Worm (Caenorhabditis elegans) whole organism, L3 larva: Measurements from ENCODE around the gene B0272.3.

ENCODE experiments used
- ama-1 ChIP-seq: fragments of 150-350 bp; optimal IDR thresholded peaks from 2 replicates; lab custom pipeline; 2018
- ceh-16 ChIP-seq: sonication (generic microtip); optimal IDR thresholded peaks from 2 replicates; lab custom pipeline; 2017; ENCODE audit warnings: missing biosample characterization, missing genetic modification characterization
- ceh-28 ChIP-seq: fragments of 150-350 bp; optimal IDR thresholded peaks from 2 replicates; lab custom pipeline; 2014; ENCODE audit warnings: missing biosample characterization, missing genetic modification reagents, missing genetic modification characterization
- ceh-82 ChIP-seq: fragments of 150-350 bp; optimal IDR thresholded peaks from 2 replicates; lab custom pipeline; 2014; ENCODE audit warnings: missing biosample characterization, missing genetic modification characterization
- ceh-9 ChIP-seq: sonication (generic microtip); optimal IDR thresholded peaks from 2 replicates; lab custom pipeline; 2018; ENCODE audit warnings: missing biosample characterization, missing genetic modification characterization
- egl-27 ChIP-seq: sonication (generic microtip); optimal IDR thresholded peaks from 4 replicates; lab custom pipeline; 2017; ENCODE audit warnings: missing biosample characterization, missing genetic modification reagents, missing genetic modification characterization
- egl-5 ChIP-seq: fragments of 150-350 bp; optimal IDR thresholded peaks from 2 replicates; lab custom pipeline; 2017; ENCODE audit warnings: missing biosample characterization, missing genetic modification reagents, missing genetic modification characterization, inconsistent platforms
- elt-1 ChIP-seq: fragments of 150-350 bp; optimal IDR thresholded peaks from 2 replicates; lab custom pipeline; 2014; ENCODE audit warnings: missing biosample characterization, missing genetic modification characterization
- elt-3 ChIP-seq, 3 experiments: fragments of 150-350 bp in 1 of 3; sonication (generic microtip) in 2 of 3; optimal IDR thresholded peaks; 2 replicates in 2 of 3; 4 replicates in 1 of 3; lab custom pipeline; 2014 to 2017; ENCODE audit warnings: missing biosample characterization in 3 of 3, missing genetic modification characterization in 3 of 3
- eor-1 ChIP-seq, 2 experiments: fragments of 150-350 bp; optimal IDR thresholded peaks; 2 replicates each; lab custom pipeline; 2014 to 2018; ENCODE audit warnings: missing biosample characterization in 2 of 2, missing genetic modification characterization in 2 of 2
- fkh-10 ChIP-seq: sonication (generic microtip); optimal IDR thresholded peaks from 2 replicates; lab custom pipeline; 2017; ENCODE audit warnings: missing biosample characterization, missing genetic modification reagents, missing genetic modification characterization
- fkh-2 ChIP-seq: fragments of 150-350 bp; optimal IDR thresholded peaks from 2 replicates; lab custom pipeline; 2014; ENCODE audit warnings: missing biosample characterization, missing genetic modification reagents, missing genetic modification characterization
- fos-1 ChIP-seq: fragments of 150-350 bp; optimal IDR thresholded peaks from 2 replicates; lab custom pipeline; 2014; ENCODE audit warnings: missing biosample characterization, missing genetic modification characterization
- jun-1 ChIP-seq: fragments of 150-350 bp; optimal IDR thresholded peaks from 2 replicates; lab custom pipeline; 2014; ENCODE audit warnings: missing biosample characterization, missing genetic modification reagents, missing genetic modification characterization
- lin-15B ChIP-seq: fragments of 150-350 bp; optimal IDR thresholded peaks from 2 replicates; lab custom pipeline; 2014; ENCODE audit warnings: missing biosample characterization, missing genetic modification characterization
- lin-39 ChIP-seq: fragments of 150-350 bp; optimal IDR thresholded peaks from 2 replicates; lab custom pipeline; 2018; ENCODE audit warnings: missing biosample characterization, missing genetic modification reagents, missing genetic modification characterization
- mdl-1 ChIP-seq: fragments of 150-350 bp; optimal IDR thresholded peaks from 2 replicates; lab custom pipeline; 2014; ENCODE audit warnings: missing biosample characterization, missing genetic modification characterization
- nfya-1 ChIP-seq: sonication (generic microtip); optimal IDR thresholded peaks from 2 replicates; lab custom pipeline; 2017; ENCODE audit warnings: missing genetic modification characterization, mild to moderate bottlenecking, missing compliant biosample characterization, antibody characterized with exemption, moderate library complexity; ENCODE audit not compliant: insufficient read depth
- nhr-12 ChIP-seq: fragments of 150-350 bp; optimal IDR thresholded peaks from 2 replicates; lab custom pipeline; 2014; ENCODE audit warnings: missing biosample characterization, missing genetic modification characterization
- nhr-23 ChIP-seq: fragments of 150-350 bp; optimal IDR thresholded peaks from 2 replicates; lab custom pipeline; 2014; ENCODE audit warnings: missing biosample characterization, missing genetic modification reagents, missing genetic modification characterization
- nhr-237 ChIP-seq: fragments of 150-350 bp; optimal IDR thresholded peaks from 2 replicates; lab custom pipeline; 2014; ENCODE audit warnings: missing biosample characterization, missing genetic modification characterization
- nhr-25 ChIP-seq: sonication (generic microtip); optimal IDR thresholded peaks from 2 replicates; lab custom pipeline; 2017; ENCODE audit warnings: missing biosample characterization, missing genetic modification characterization
- nhr-28 ChIP-seq: fragments of 150-350 bp; optimal IDR thresholded peaks from 2 replicates; lab custom pipeline; 2014; ENCODE audit warnings: missing biosample characterization, missing genetic modification characterization
- nhr-43 ChIP-seq: sonication (generic microtip); optimal IDR thresholded peaks from 2 replicates; lab custom pipeline; 2016; ENCODE audit warnings: mild to moderate bottlenecking, missing genetic modification characterization, missing compliant biosample characterization; ENCODE audit not compliant: poor library complexity, severe bottlenecking
- nhr-67 ChIP-seq: fragments of 150-350 bp; optimal IDR thresholded peaks from 2 replicates; lab custom pipeline; 2014; ENCODE audit warnings: missing biosample characterization, missing genetic modification characterization
- nhr-77 ChIP-seq: fragments of 150-350 bp; optimal IDR thresholded peaks from 2 replicates; lab custom pipeline; 2014; ENCODE audit warnings: missing biosample characterization, missing genetic modification characterization
- pha-4 ChIP-seq: fragments of 150-350 bp; optimal IDR thresholded peaks from 2 replicates; lab custom pipeline; 2014; ENCODE audit warnings: missing biosample characterization, missing genetic modification reagents, missing genetic modification characterization
- pqm-1 ChIP-seq: fragments of 150-350 bp; optimal IDR thresholded peaks from 2 replicates; lab custom pipeline; 2017; ENCODE audit warnings: missing biosample characterization, missing genetic modification characterization, inconsistent platforms
- sea-2 ChIP-seq: fragments of 150-350 bp; sonication (generic microtip); optimal IDR thresholded peaks from 4 replicates; lab custom pipeline; 2014; ENCODE audit warnings: missing biosample characterization, missing genetic modification reagents, missing genetic modification characterization
- skn-1 ChIP-seq: fragments of 150-350 bp; optimal IDR thresholded peaks from 2 replicates; lab custom pipeline; 2014; ENCODE audit warnings: missing biosample characterization, missing genetic modification characterization
- snpc-4 ChIP-seq: fragments of 150-350 bp; optimal IDR thresholded peaks from 2 replicates; lab custom pipeline; 2014; ENCODE audit warnings: missing biosample characterization, missing genetic modification characterization
- tbx-2 ChIP-seq: sonication (generic microtip); optimal IDR thresholded peaks from 2 replicates; lab custom pipeline; 2016; ENCODE audit warnings: mild to moderate bottlenecking, missing genetic modification characterization, missing compliant biosample characterization
- unc-62 ChIP-seq: fragments of 150-350 bp; sonication (generic microtip); optimal IDR thresholded peaks from 4 replicates; lab custom pipeline; 2014; ENCODE audit warnings: missing biosample characterization, missing genetic modification reagents, missing genetic modification characterization
- zag-1 ChIP-seq: fragments of 150-350 bp; optimal IDR thresholded peaks from 2 replicates; lab custom pipeline; 2014; ENCODE audit warnings: missing biosample characterization, missing genetic modification characterization
- ztf-11 ChIP-seq: fragments of 150-350 bp; optimal IDR thresholded peaks from 2 replicates; lab custom pipeline; 2014; ENCODE audit warnings: missing biosample characterization, missing genetic modification characterization

The B0272.3 gene

DNA sequence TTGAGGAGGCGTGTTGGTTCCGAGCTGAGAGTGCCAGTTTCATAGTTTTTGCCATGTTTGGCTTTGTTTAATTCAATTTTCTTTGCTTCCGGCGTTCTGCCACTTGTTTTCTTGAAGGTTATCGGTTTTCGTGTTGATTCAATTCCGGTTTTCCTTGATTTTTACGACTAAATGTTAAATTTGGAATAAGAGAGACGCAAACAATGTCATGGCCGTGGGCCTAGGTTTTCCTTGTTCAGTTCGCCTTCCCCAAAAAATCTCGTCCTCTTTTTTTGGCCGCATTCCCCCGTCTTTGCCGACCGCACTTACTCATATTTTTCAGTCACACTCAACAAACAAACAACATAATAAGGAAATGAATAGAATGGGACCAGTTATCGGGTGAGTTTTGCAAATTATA, 37.5 kb upstream of the B0272.3 start, which contains the start of gene C23F12.9:
Gene C23F12.9, plus strand, starts transcription at position 301 of the 400 bp plus-strand sequence.
- TF ChIP-seq tbx-2 (tag; lab: Kevin White, UChicago) (no peak), nhr-43 (tag; lab: Kevin White, UChicago) (no peak), elt-3 (tag; optimal IDR thresholded peaks at IDR 0.05; lab: Kevin White, UChicago) (no peak), fkh-10 (GFP tag; lab: Kevin White, UChicago) (no peak), fos-1 (tag; lab: Kevin White, UChicago) (no peak), ceh-28 (tag; lab: Kevin White, UChicago) (no peak), egl-5 (tag; lab: Kevin White, UChicago) (no peak), nhr-28 (no peak), pqm-1 (tag; lab: Kevin White, UChicago) (no peak), egl-27 (no peak), nhr-12 (tag; lab: Kevin White, UChicago) (no peak), lin-39 (tag; lab: Kevin White, UChicago) (no peak), zag-1 (tag; lab: Kevin White, UChicago) (no peak), ztf-11 (tag; lab: Kevin White, UChicago) (no peak), ceh-16 (tag; lab: Kevin White, UChicago) (no peak)

DNA sequence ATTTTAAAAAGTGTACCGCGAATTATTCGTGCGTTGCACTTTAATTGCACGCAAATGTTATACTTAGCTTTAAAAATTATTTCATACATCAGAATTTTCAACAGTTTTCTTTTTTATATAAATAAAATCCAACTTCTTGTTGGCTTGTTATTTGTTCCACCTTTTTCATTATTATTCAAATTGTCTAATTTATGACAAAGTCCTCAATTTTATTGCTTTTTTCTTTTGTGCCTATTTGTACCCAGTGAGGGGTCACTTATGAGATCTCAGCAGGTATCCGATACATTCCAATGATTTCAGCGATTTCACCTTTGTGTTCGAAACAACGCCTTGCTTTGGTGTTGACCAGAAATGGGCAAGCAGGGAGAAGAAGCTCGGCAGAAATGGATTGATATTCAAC, 33.8 kb upstream of the B0272.3 start, which contains the start of gene fln-2:
Gene fln-2, plus strand, starts transcription at position 301 of the 400 bp plus-strand sequence.
- TF ChIP-seq ceh-82 (tag; lab: Kevin White, UChicago) (no peak), ama-1 (no peak), elt-3 (tag; optimal IDR thresholded peaks at IDR 0.05; lab: Kevin White, UChicago) (no peak), egl-27 (no peak), ceh-16 (tag; lab: Kevin White, UChicago) (no peak), ceh-9 (tag; lab: Kevin White, UChicago) (no peak), mdl-1 (tag; lab: Kevin White, UChicago) (no peak)

DNA sequence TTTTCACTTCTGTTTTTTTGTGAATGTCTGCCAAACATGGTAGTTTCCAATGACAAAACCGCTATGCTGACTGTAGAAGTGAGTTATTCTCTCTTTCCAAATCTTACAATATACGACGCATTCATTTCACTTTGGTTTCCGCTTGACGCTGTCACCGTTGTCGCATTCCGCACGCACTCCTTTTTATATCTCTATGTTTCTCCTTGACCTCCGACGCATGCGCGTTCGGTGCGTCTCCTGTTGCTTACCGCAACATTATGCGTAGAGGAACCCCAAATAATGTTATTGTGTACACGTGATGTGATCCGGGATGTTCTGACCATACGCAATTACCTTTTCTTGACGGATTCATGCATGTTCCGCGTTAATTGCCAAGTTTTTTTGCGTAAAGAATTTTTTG, 29.3 kb upstream of the B0272.3 start:
- no peak for TF ChIP-seq nhr-237 (tag; lab: Kevin White, UChicago)
- TF ChIP-seq nhr-23 (tag; lab: Kevin White, UChicago): peak; percentile 59
- TF ChIP-seq nhr-25: peak; percentile 79

DNA sequence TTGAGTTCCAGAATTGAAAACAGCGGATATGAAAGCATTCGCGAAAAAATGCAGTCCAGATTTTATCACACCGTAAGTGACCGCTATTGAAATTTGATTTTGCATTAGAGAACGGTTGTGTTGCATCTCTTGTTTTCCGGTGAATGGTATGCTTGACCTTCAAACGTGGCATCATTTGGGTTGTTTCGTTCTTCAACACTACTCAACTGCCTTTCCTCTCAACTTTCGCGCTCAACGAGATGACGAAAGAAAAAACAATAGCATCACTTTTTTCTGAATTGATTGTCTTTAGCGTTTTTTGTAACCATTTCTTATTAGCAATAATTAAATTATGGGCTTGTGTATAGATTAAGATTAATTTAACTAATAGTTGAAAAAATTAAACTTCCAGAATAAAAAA, 28.8 kb upstream of the B0272.3 start:
- TF ChIP-seq ztf-11 (tag; lab: Kevin White, UChicago): no peak
- no peak for TF ChIP-seq skn-1
- no peak for TF ChIP-seq ceh-28 (tag; lab: Kevin White, UChicago)
- TF ChIP-seq nhr-237 (tag; lab: Kevin White, UChicago): no peak
- no peak for TF ChIP-seq eor-1 (tag; optimal IDR thresholded peaks at IDR 0.05; lab: Kevin White, UChicago)
- no peak for TF ChIP-seq sea-2 (GFP tag; lab: Kevin White, UChicago)
- TF ChIP-seq nhr-25: peak; percentile 45
- TF ChIP-seq, all 47 proteins: peak for 1

DNA sequence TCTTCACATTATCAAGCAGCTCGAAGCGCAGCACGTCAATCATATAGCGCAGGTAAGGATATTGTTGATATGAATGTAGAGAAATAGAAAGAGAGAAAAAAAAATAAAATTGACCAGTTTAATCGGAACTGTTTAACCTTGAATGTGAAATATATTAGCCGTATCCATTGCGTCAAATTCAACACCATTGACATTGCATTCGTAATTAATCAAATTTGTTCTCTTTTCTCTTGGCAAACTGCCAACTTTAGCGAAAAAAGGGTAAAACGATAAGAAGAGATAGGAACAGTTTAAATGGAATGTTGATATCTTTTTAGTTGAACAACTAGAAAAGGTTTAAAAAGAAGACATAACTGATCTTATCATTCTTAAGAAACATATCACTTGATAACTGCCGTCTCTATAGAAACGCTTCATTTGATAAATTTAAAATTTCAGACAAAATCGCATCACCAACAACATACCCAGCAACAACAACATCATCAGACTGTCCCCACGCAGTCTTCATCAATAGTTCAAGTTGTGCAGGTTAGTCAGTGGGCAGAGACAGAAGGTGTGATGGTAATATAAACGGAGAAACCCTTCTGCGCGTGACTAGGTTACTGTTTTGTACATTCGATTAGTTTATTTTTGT, 27.5 kb upstream of the B0272.3 start:
- TF ChIP-seq mdl-1 (tag; lab: Kevin White, UChicago): no peak
- no peak for TF ChIP-seq ztf-11 (tag; lab: Kevin White, UChicago)
- no peak for TF ChIP-seq pqm-1 (tag; lab: Kevin White, UChicago)
- TF ChIP-seq lin-15B (tag; lab: Kevin White, UChicago): no peak
- no peak for TF ChIP-seq nhr-77 (tag; lab: Kevin White, UChicago)
- no peak for TF ChIP-seq ceh-82 (tag; lab: Kevin White, UChicago)
- no peak for TF ChIP-seq nhr-237 (tag; lab: Kevin White, UChicago)
- TF ChIP-seq nfya-1 (tag; lab: Kevin White, UChicago): no peak
- no peak for TF ChIP-seq tbx-2 (tag; lab: Kevin White, UChicago)
- TF ChIP-seq fkh-2 (tag; lab: Kevin White, UChicago): no peak
- TF ChIP-seq zag-1 (tag; lab: Kevin White, UChicago): no peak
- TF ChIP-seq unc-62 (GFP tag; lab: Kevin White, UChicago): no peak
- no peak for TF ChIP-seq pha-4 (tag; lab: Kevin White, UChicago)
- TF ChIP-seq fkh-10 (GFP tag; lab: Kevin White, UChicago): no peak
- TF ChIP-seq nhr-67 (tag; lab: Kevin White, UChicago): no peak
- TF ChIP-seq nhr-23 (tag; lab: Kevin White, UChicago): peak; percentile 76
- no peak for TF ChIP-seq jun-1 (tag; lab: Kevin White, UChicago)
- peak; percentile 90 for TF ChIP-seq nhr-25
- no peak for TF ChIP-seq elt-1
- no peak for TF ChIP-seq snpc-4
- TF ChIP-seq elt-3 (tag; optimal IDR thresholded peaks at IDR 0.05; lab: Kevin White, UChicago): peak in 1 of 3 experiments; percentile 81
- no peak for TF ChIP-seq fos-1 (tag; lab: Kevin White, UChicago)
- TF ChIP-seq ama-1: no peak
- peak; percentile 72 for TF ChIP-seq nhr-43 (tag; lab: Kevin White, UChicago)
- TF ChIP-seq, all 47 proteins: peak for 4
